Worm (Caenorhabditis elegans) whole organism, midembryonic: ENCODE measurements around the gene F56A11.5.

ENCODE experiments used
- flt-1 ChIP-seq: fragments of 200-800 bp; sonication (Bioruptor generic); IDR thresholded peaks from 2 replicates; pipeline ENCODE4 v1.3.6; 2022; ENCODE audit warnings: missing genetic modification characterization, missing compliant biosample characterization
- klf-2 ChIP-seq: fragments of 200-800 bp; sonication (Bioruptor generic); conservative IDR thresholded peaks from 2 replicates; pipeline ENCODE4 v1.3.6; 2022; ENCODE audit warnings: missing genetic modification reagents, missing genetic modification characterization, missing compliant biosample characterization
- med-1 ChIP-seq: sonication (generic microtip); optimal IDR thresholded peaks from 2 replicates; lab custom pipeline; 2017; ENCODE audit warnings: missing genetic modification characterization, mild to moderate bottlenecking, missing compliant biosample characterization, antibody characterized with exemption, missing genetic modification reagents; ENCODE audit not compliant: insufficient read depth
- ref-1 ChIP-seq: fragments of 200-800 bp; sonication (Bioruptor generic); conservative IDR thresholded peaks from 2 replicates; pipeline ENCODE4 v1.3.6; 2022; ENCODE audit warnings: missing genetic modification reagents, missing genetic modification characterization, missing compliant biosample characterization
- ztf-23 ChIP-seq: fragments of 200-800 bp; sonication (Bioruptor generic); IDR thresholded peaks from 2 replicates; pipeline ENCODE4 v1.3.6; 2022; ENCODE audit warnings: missing genetic modification reagents, missing genetic modification characterization, missing compliant biosample characterization
- ztf-29 ChIP-seq: fragments of 200-800 bp; sonication (Bioruptor generic); IDR thresholded peaks from 2 replicates; pipeline ENCODE4 v1.3.6; 2022; ENCODE audit warnings: missing genetic modification reagents, missing genetic modification characterization, missing compliant biosample characterization

ce11 chrIV:524352-524751 lies 46.3 kb downstream of the F56A11.5 start, which contains the start of gene W03G1.2:
- no peak for TF ChIP-seq flt-1 (GFP tag; lab: Robert Waterston, UW)
- TF ChIP-seq klf-2 (GFP tag; lab: Robert Waterston, UW) = no peak
- no peak for TF ChIP-seq ref-1
- TF ChIP-seq ztf-23 = no peak
- no peak for TF ChIP-seq ztf-29 (GFP tag; lab: Robert Waterston, UW)
- no peak for TF ChIP-seq med-1 (GFP tag; lab: Kevin White, UChicago)
